Fruit fly (Drosophila melanogaster) whole organism, adult: ENCODE measurements around the gene Osi15.

Source experiments
- CG11617 ChIP-seq: fragments of 200-800 bp; sonication (Bioruptor generic); optimal IDR thresholded peaks from 2 replicates; lab custom pipeline; 2017; ENCODE audit warnings: mild to moderate bottlenecking, missing biosample characterization, missing genetic modification reagents, missing genetic modification characterization
- CG5204 ChIP-seq: fragments of 200-800 bp; sonication (Bioruptor generic); optimal IDR thresholded peaks from 2 replicates; lab custom pipeline; 2016; ENCODE audit warnings: missing biosample characterization, missing genetic modification characterization
- Mnt ChIP-seq: fragments of 200-800 bp; sonication (Bioruptor generic); optimal IDR thresholded peaks from 2 replicates; lab custom pipeline; 2016; ENCODE audit warnings: missing biosample characterization, mild to moderate bottlenecking, missing genetic modification characterization
- ovo ChIP-seq: fragments of 200-800 bp; sonication (Bioruptor generic); optimal IDR thresholded peaks from 2 replicates; lab custom pipeline; 2016; ENCODE audit warnings: missing biosample characterization, missing genetic modification characterization
- toe ChIP-seq: fragments of 200-800 bp; sonication (Bioruptor generic); optimal IDR thresholded peaks from 2 replicates; lab custom pipeline; 2016; ENCODE audit warnings: missing biosample characterization, missing genetic modification characterization

DNA sequence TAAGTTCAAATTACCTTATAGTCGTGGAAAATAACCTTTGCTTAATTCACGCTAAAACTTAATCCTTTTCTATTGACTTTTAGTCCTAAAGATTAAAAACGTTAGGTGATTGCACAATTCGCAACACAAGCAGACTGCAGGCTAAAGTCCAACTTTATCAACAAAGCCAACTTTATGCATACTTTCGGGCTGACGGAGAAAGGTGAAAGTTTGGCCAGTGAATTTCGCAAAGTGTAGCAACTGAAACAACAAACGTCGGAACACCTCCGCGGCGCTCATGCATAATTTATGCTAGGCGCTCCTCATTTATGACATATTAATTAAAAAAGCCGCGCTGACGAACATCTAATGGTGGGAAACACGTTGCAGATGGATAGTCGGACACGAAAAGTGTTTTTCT lies 31.6 kb upstream of the Osi15 start:
- TF ChIP-seq ovo (GFP tag; lab: Kevin White, UChicago) (no peak), Mnt (GFP tag; lab: Kevin White, UChicago) (no peak), CG11617 (no peak), CG5204 (no peak), toe (GFP tag; lab: Kevin White, UChicago) (no peak)
